Fruit fly (Drosophila melanogaster) whole organism, adult: ENCODE results near the gene CG33181.

Experiments
- CG1620 ChIP-seq: fragments of 200-800 bp; sonication (Bioruptor generic); optimal IDR thresholded peaks from 2 replicates; lab custom pipeline; 2016; ENCODE audit warnings: missing biosample characterization, missing genetic modification characterization
- CG7045 ChIP-seq: fragments of 200-800 bp; sonication (Bioruptor generic); optimal IDR thresholded peaks from 2 replicates; lab custom pipeline; 2017; ENCODE audit warnings: missing biosample characterization, mild to moderate bottlenecking, missing genetic modification characterization
- CG7101 ChIP-seq: fragments of 200-800 bp; sonication (Bioruptor generic); optimal IDR thresholded peaks from 2 replicates; lab custom pipeline; 2018; ENCODE audit warnings: missing biosample characterization, mild to moderate bottlenecking, missing genetic modification characterization, moderate library complexity
- Crg-1 ChIP-seq: fragments of 200-800 bp; sonication (Bioruptor generic); optimal IDR thresholded peaks from 2 replicates; lab custom pipeline; 2016; ENCODE audit warnings: missing biosample characterization, missing genetic modification characterization
- Hr96 ChIP-seq: fragments of 200-800 bp; sonication (Bioruptor generic); optimal IDR thresholded peaks from 2 replicates; lab custom pipeline; 2016; ENCODE audit warnings: missing biosample characterization, missing genetic modification characterization
- cic ChIP-seq: fragments of 200-800 bp; sonication (Bioruptor generic); optimal IDR thresholded peaks from 2 replicates; lab custom pipeline; 2017; ENCODE audit warnings: missing biosample characterization, mild to moderate bottlenecking, missing genetic modification characterization, moderate library complexity

DNA sequence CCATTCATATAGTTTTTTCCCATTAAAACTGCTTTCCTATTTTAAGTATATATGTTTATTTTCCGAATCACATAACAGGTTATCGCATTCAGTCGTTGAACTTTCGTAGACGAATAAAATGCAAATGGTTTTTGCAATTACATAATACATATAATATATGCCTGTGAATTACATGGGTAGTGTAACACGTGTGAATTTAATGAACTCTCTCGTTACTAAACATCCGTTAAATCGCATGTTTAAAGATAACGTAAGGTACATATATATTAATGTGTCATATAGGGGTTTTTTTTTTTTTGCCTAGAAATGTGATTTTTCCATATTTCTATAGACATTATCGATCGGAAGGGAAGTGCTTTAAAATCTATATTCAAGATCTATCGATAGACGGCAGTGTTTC, 19.5 kb upstream of the CG33181 start:
- no peak for TF ChIP-seq Hr96 (GFP tag; lab: Kevin White, UChicago)
- TF ChIP-seq CG7101 (tag; lab: Kevin White, UChicago), result no peak
- no peak for TF ChIP-seq Crg-1
- no peak for TF ChIP-seq CG1620 (GFP tag; lab: Kevin White, UChicago)
- no peak for TF ChIP-seq cic (GFP tag; lab: Kevin White, UChicago)
- no peak for TF ChIP-seq CG7045 (GFP tag; lab: Kevin White, UChicago)
